Worm (Caenorhabditis elegans): ENCODE data around the gene natb-1.

ce11 chrV:7932998-7933397, 50.2 kb downstream of the natb-1 start, which contains the start of gene ncx-10:
- TF ChIP-seq him-1 (tag; optimal IDR thresholded peaks at IDR 0.05) (no peak), W03F9.2 (tag; optimal IDR thresholded peaks at IDR 0.05) (no peak)
